Worm (Caenorhabditis elegans): ENCODE data around the gene nlp-101.

DNA sequence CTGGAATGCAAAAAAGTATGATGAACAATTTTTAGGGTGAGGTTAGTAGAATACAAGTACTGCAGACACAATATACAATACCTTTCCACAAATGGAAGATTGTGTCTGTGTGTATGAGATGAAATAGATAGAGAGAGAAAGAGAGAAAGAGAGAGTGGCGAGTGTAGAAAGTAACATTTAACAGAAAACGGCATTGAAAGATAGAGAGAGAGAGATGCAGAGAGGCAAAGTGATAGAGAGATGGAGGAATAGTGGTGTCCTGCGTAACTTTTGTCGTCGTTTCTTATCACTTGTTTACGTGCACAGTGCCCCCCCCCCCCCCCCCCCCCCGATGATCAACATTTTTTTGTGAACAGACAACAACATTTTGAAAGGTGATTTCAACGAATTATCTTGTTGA, 23.9 kb upstream of the nlp-101 start:
- TF ChIP-seq ceh-16 (tag; optimal IDR thresholded peaks at IDR 0.05) (no peak), snpc-4 (tag; optimal IDR thresholded peaks at IDR 0.05) (no peak), nhr-28 (tag; optimal IDR thresholded peaks at IDR 0.05) (no peak), eor-1 (tag; optimal IDR thresholded peaks at IDR 0.05) (no peak)
